Worm (Caenorhabditis elegans): ENCODE measurements around the gene mxl-1.

ce11 chrV:11201826-11202565 is 42.6 kb upstream of the mxl-1 start, which contains the start of gene K10D6.4:
- no peak for TF ChIP-seq skn-1 (tag; optimal IDR thresholded peaks at IDR 0.05)
- TF ChIP-seq ZK546.5 (tag; optimal IDR thresholded peaks at IDR 0.05): no peak

Measured in whole organism, L2 larva.